Fruit fly (Drosophila melanogaster) whole organism, embryonic: ENCODE measurements around the gene CG43799.

Source experiments
- CG11093 ChIP-seq: fragments of 200-800 bp; sonication (Bioruptor generic); IDR thresholded peaks from 3 replicates; pipeline ENCODE4 v1.3.6; 2022; ENCODE audit warnings: missing biosample characterization, missing genetic modification characterization
- CG12236 ChIP-seq: fragments of 200-800 bp; sonication (Bioruptor generic); optimal IDR thresholded peaks from 2 replicates; lab custom pipeline; 2016; ENCODE audit warnings: missing biosample characterization, missing genetic modification characterization
- CG12769 ChIP-seq: fragments of 200-800 bp; sonication (Bioruptor generic); optimal IDR thresholded peaks from 2 replicates; lab custom pipeline; 2019; ENCODE audit warnings: missing biosample characterization, mild to moderate bottlenecking, missing genetic modification characterization, moderate library complexity
- CG14050 ChIP-seq: fragments of 200-800 bp; sonication (Bioruptor generic); IDR thresholded peaks from 3 replicates; pipeline ENCODE4 v1.3.6; 2022; ENCODE audit warnings: missing biosample characterization, missing genetic modification characterization
- CG14667 ChIP-seq: fragments of 200-800 bp; sonication (Bioruptor generic); IDR thresholded peaks from 2 replicates; pipeline ENCODE4 v1.3.6; 2022; ENCODE audit warnings: missing biosample characterization, missing genetic modification characterization
- CG33557 ChIP-seq: fragments of 200-800 bp; sonication (Bioruptor generic); optimal IDR thresholded peaks from 2 replicates; lab custom pipeline; 2019; ENCODE audit warnings: missing biosample characterization, mild to moderate bottlenecking, missing genetic modification characterization, moderate library complexity
- CG42726 ChIP-seq: fragments of 200-800 bp; sonication (Bioruptor generic); IDR thresholded peaks from 2 replicates; pipeline ENCODE4 v1.3.6; 2022; ENCODE audit warnings: missing biosample characterization, missing genetic modification characterization; ENCODE audit not compliant: partially characterized antibody
- CG6654 ChIP-seq: fragments of 200-800 bp; sonication (Bioruptor generic); optimal IDR thresholded peaks from 2 replicates; lab custom pipeline; 2017; ENCODE audit warnings: missing biosample characterization, mild to moderate bottlenecking, missing genetic modification characterization
- CG7271 ChIP-seq: fragments of 200-800 bp; sonication (Bioruptor generic); optimal IDR thresholded peaks from 2 replicates; lab custom pipeline; 2018; ENCODE audit warnings: missing biosample characterization, mild to moderate bottlenecking, missing genetic modification characterization, moderate library complexity
- CG7372 ChIP-seq: fragments of 200-800 bp; sonication (Bioruptor generic); IDR thresholded peaks from 2 replicates; pipeline ENCODE4 v1.3.6; 2022; ENCODE audit warnings: missing biosample characterization, missing genetic modification characterization
- CG7786 ChIP-seq: fragments of 200-800 bp; sonication (Bioruptor generic); optimal IDR thresholded peaks from 2 replicates; lab custom pipeline; 2016; ENCODE audit warnings: missing biosample characterization, missing genetic modification characterization
- CG8478 ChIP-seq: fragments of >200 bp; optimal IDR thresholded peaks from 2 replicates; lab custom pipeline; 2018
- CG8765 ChIP-seq: fragments of 200-800 bp; sonication (Bioruptor generic); IDR thresholded peaks from 2 replicates; pipeline ENCODE4 v1.3.6; 2022; ENCODE audit warnings: missing biosample characterization, missing genetic modification characterization
- Camta ChIP-seq: fragments of 200-800 bp; sonication (Bioruptor generic); optimal IDR thresholded peaks from 2 replicates; lab custom pipeline; 2016; ENCODE audit warnings: missing biosample characterization, missing genetic modification characterization
- CkIIα-i1 ChIP-seq: fragments of 200-800 bp; sonication (Bioruptor generic); IDR thresholded peaks from 2 replicates; pipeline ENCODE4 v1.3.6; 2022; ENCODE audit warnings: missing biosample characterization, missing genetic modification characterization
- CoRest ChIP-seq: fragments of 200-800 bp; sonication (Bioruptor generic); optimal IDR thresholded peaks from 3 replicates; lab custom pipeline; 2018; ENCODE audit warnings: missing biosample characterization, mild to moderate bottlenecking, missing genetic modification characterization, moderate library complexity
- D ChIP-seq, 2 experiments: fragments of 200-800 bp in 1 of 2; fragments of >200 bp in 1 of 2; sonication (Bioruptor generic) in 1 of 2; optimal IDR thresholded peaks; 2 replicates in 1 of 2; 3 replicates in 1 of 2; lab custom pipeline; 2017; ENCODE audit warnings: mild to moderate bottlenecking in 1 of 2, missing biosample characterization in 1 of 2, missing genetic modification characterization in 1 of 2, missing genetic modification reagents in 1 of 2
- Dad ChIP-seq: fragments of 200-800 bp; sonication (Bioruptor generic); optimal IDR thresholded peaks from 3 replicates; lab custom pipeline; 2016; ENCODE audit warnings: missing biosample characterization, missing genetic modification characterization
- Dfd ChIP-seq, 2 experiments: fragments of >200 bp; optimal IDR thresholded peaks; 2 replicates each; lab custom pipeline; 2017; ENCODE audit warnings: missing biosample characterization in 2 of 2, missing genetic modification characterization in 2 of 2
- Dip2 ChIP-seq: fragments of 200-800 bp; sonication (Bioruptor generic); IDR thresholded peaks from 2 replicates; pipeline ENCODE4 v1.3.6; 2022; ENCODE audit warnings: missing biosample characterization, missing genetic modification characterization
- Fer1 ChIP-seq: fragments of 200-800 bp; sonication (Bioruptor generic); optimal IDR thresholded peaks from 2 replicates; lab custom pipeline; 2017; ENCODE audit warnings: missing biosample characterization, mild to moderate bottlenecking, missing genetic modification characterization
- Fer3 ChIP-seq: fragments of 200-800 bp; sonication (Bioruptor generic); optimal IDR thresholded peaks from 2 replicates; lab custom pipeline; 2018; ENCODE audit warnings: missing biosample characterization, mild to moderate bottlenecking, missing genetic modification characterization, moderate library complexity
- Hand ChIP-seq: fragments of 200-800 bp; sonication (Bioruptor generic); optimal IDR thresholded peaks from 2 replicates; lab custom pipeline; 2017; ENCODE audit warnings: mild to moderate bottlenecking, missing biosample characterization, missing genetic modification reagents, missing genetic modification characterization
- Meics ChIP-seq: fragments of 200-800 bp; sonication (Bioruptor generic); optimal IDR thresholded peaks from 2 replicates; lab custom pipeline; 2017; ENCODE audit warnings: missing biosample characterization, mild to moderate bottlenecking, missing genetic modification characterization
- Scr ChIP-seq: fragments of 200-800 bp; sonication (Bioruptor generic); IDR thresholded peaks from 2 replicates; pipeline ENCODE4 v1.3.6; 2022; ENCODE audit warnings: missing biosample characterization, missing genetic modification characterization; ENCODE audit not compliant: partially characterized antibody
- Side ChIP-seq: fragments of 200-800 bp; sonication (Bioruptor generic); optimal IDR thresholded peaks from 2 replicates; lab custom pipeline; 2016; ENCODE audit warnings: missing biosample characterization, missing genetic modification characterization
- Tbp ChIP-seq: fragments of >200 bp; optimal IDR thresholded peaks from 2 replicates; lab custom pipeline; 2018; ENCODE audit warnings: missing biosample characterization, missing genetic modification characterization
- Usf ChIP-seq: fragments of 200-800 bp; sonication (Bioruptor generic); optimal IDR thresholded peaks from 2 replicates; lab custom pipeline; 2017; ENCODE audit warnings: missing genotype, missing biosample characterization, missing genetic modification characterization
- ato ChIP-seq: fragments of 200-800 bp; sonication (Bioruptor generic); IDR thresholded peaks from 2 replicates; pipeline ENCODE4 v1.3.6; 2022; ENCODE audit warnings: missing biosample characterization, missing genetic modification characterization; ENCODE audit not compliant: partially characterized antibody
- chif ChIP-seq, 2 experiments: fragments of 200-800 bp; sonication (Bioruptor generic); optimal IDR thresholded peaks; 3 replicates each; lab custom pipeline; 2016; ENCODE audit warnings: missing biosample characterization in 2 of 2, missing genetic modification characterization in 2 of 2
- croc ChIP-seq: fragments of 200-800 bp; sonication (Bioruptor generic); conservative IDR thresholded peaks from 3 replicates; pipeline ENCODE4 v1.3.6; 2022; ENCODE audit warnings: missing biosample characterization, missing genetic modification characterization
- dm ChIP-seq: fragments of 200-800 bp; sonication (Bioruptor generic); optimal IDR thresholded peaks from 3 replicates; lab custom pipeline; 2016; ENCODE audit warnings: missing biosample characterization, missing genetic modification characterization
- ems ChIP-seq: fragments of 200-800 bp; sonication (Bioruptor generic); optimal IDR thresholded peaks from 3 replicates; lab custom pipeline; 2016; ENCODE audit warnings: missing biosample characterization, missing genetic modification characterization
- eyg ChIP-seq: fragments of 200-800 bp; sonication (Bioruptor generic); optimal IDR thresholded peaks from 3 replicates; lab custom pipeline; 2016; ENCODE audit warnings: missing biosample characterization, missing genetic modification characterization
- ftz-f1 ChIP-seq: fragments of 200-800 bp; sonication (Bioruptor generic); optimal IDR thresholded peaks from 2 replicates; lab custom pipeline; 2016; ENCODE audit warnings: missing biosample characterization, missing genetic modification characterization
- gem ChIP-seq: fragments of 200-800 bp; sonication (Bioruptor generic); optimal IDR thresholded peaks from 2 replicates; lab custom pipeline; 2019; ENCODE audit warnings: missing biosample characterization, mild to moderate bottlenecking, missing genetic modification characterization, moderate library complexity
- hth ChIP-seq: fragments of >200 bp; optimal IDR thresholded peaks from 2 replicates; lab custom pipeline; 2017; ENCODE audit warnings: inconsistent platforms
- ind ChIP-seq: fragments of 200-800 bp; sonication (Bioruptor generic); optimal IDR thresholded peaks from 3 replicates; lab custom pipeline; 2016; ENCODE audit warnings: missing biosample characterization, missing genetic modification characterization
- jumu ChIP-seq: fragments of 200-800 bp; sonication (Bioruptor generic); optimal IDR thresholded peaks from 3 replicates; lab custom pipeline; 2016; ENCODE audit warnings: missing biosample characterization, missing genetic modification characterization
- kni ChIP-seq: fragments of 200-800 bp; sonication (Bioruptor generic); optimal IDR thresholded peaks from 3 replicates; lab custom pipeline; 2017; ENCODE audit warnings: mild to moderate bottlenecking, missing biosample characterization, missing genetic modification reagents, missing genetic modification characterization
- lola ChIP-seq, 3 experiments: fragments of >200 bp in 2 of 3; fragments of 200-800 bp in 1 of 3; sonication (Bioruptor generic) in 1 of 3; optimal IDR thresholded peaks; 2 replicates each; lab custom pipeline; 2017 to 2019; ENCODE audit warnings: missing biosample characterization in 3 of 3, missing genetic modification characterization in 3 of 3, mild to moderate bottlenecking in 1 of 3, moderate library complexity in 1 of 3
- nau ChIP-seq: fragments of 200-800 bp; sonication (Bioruptor generic); optimal IDR thresholded peaks from 3 replicates; lab custom pipeline; 2017; ENCODE audit warnings: missing biosample characterization, mild to moderate bottlenecking, missing genetic modification characterization, missing genetic modification reagents
- nerfin-1 ChIP-seq: fragments of 200-800 bp; sonication (Bioruptor generic); optimal IDR thresholded peaks from 3 replicates; lab custom pipeline; 2019; ENCODE audit warnings: missing biosample characterization, mild to moderate bottlenecking, missing genetic modification characterization, moderate library complexity
- nom ChIP-seq: fragments of 200-800 bp; sonication (Bioruptor generic); optimal IDR thresholded peaks from 2 replicates; lab custom pipeline; 2017; ENCODE audit warnings: missing biosample characterization, missing genetic modification characterization, mild to moderate bottlenecking, moderate library complexity, missing genetic modification reagents
- ro ChIP-seq: fragments of 200-800 bp; sonication (Bioruptor generic); IDR thresholded peaks from 2 replicates; pipeline ENCODE4 v1.3.6; 2022; ENCODE audit warnings: missing biosample characterization, missing genetic modification characterization
- salm ChIP-seq: fragments of 200-800 bp; sonication (Bioruptor generic); optimal IDR thresholded peaks from 2 replicates; lab custom pipeline; 2018; ENCODE audit warnings: missing biosample characterization, mild to moderate bottlenecking, missing genetic modification characterization
- sob ChIP-seq: fragments of 200-800 bp; sonication (Bioruptor generic); IDR thresholded peaks from 2 replicates; pipeline ENCODE4 v1.3.6; 2022; ENCODE audit warnings: missing biosample characterization, missing genetic modification characterization
- sqz ChIP-seq: fragments of 200-800 bp; sonication (Bioruptor generic); optimal IDR thresholded peaks from 3 replicates; lab custom pipeline; 2018; ENCODE audit warnings: missing biosample characterization, mild to moderate bottlenecking, missing genetic modification characterization
- stc ChIP-seq: fragments of 200-800 bp; sonication (Bioruptor generic); IDR thresholded peaks from 2 replicates; pipeline ENCODE4 v1.3.6; 2022; ENCODE audit warnings: missing biosample characterization, missing genetic modification characterization
- toy ChIP-seq: fragments of 200-800 bp; sonication (Bioruptor generic); IDR thresholded peaks from 2 replicates; pipeline ENCODE4 v1.3.6; 2022; ENCODE audit warnings: missing biosample characterization, missing genetic modification characterization

CG43799 gene

dm6 chr2L:7188530-7188996 lies 39.0 kb upstream of the CG43799 start (continued):
- TF ChIP-seq Usf (GFP tag; lab: Kevin White, UChicago) (peak; percentile 95), lola (GFP tag; optimal IDR thresholded peaks at IDR 0.05; lab: Kevin White, UChicago) (peak in 1 of 3 experiments; percentile 96), toy (peak; percentile 89), Camta (GFP tag; lab: Kevin White, UChicago) (peak; percentile 95), nerfin-1 (tag; lab: Kevin White, UChicago) (peak; percentile 97), eyg (peak; percentile 94), kni (GFP tag; lab: Kevin White, UChicago) (peak; percentile 97), CG42726 (GFP tag; lab: Robert Waterston, UW) (no peak), CoRest (tag; lab: Kevin White, UChicago) (peak; percentile 99), CG8765 (GFP tag; lab: Robert Waterston, UW) (peak; percentile 95), CG11093 (GFP tag; lab: Robert Waterston, UW) (peak; percentile 98), CG7786 (GFP tag; lab: Kevin White, UChicago) (peak; percentile 97), dm (GFP tag; lab: Kevin White, UChicago) (peak; percentile 92), Dip2 (GFP tag; lab: Robert Waterston, UW) (peak; percentile 81), CG14050 (peak; percentile 98), gem (tag; lab: Kevin White, UChicago) (peak; percentile 99), Hand (GFP tag; lab: Kevin White, UChicago) (peak; percentile 98), Fer3 (tag; lab: Kevin White, UChicago) (peak; percentile 97), CG6654 (GFP tag; lab: Kevin White, UChicago) (peak; percentile 88), ems (peak; percentile 97), Meics (GFP tag; lab: Kevin White, UChicago) (peak; percentile 97), nom (peak; percentile 98), CG8478 (lab: Kevin White, UChicago) (no peak), CG33557 (GFP tag; lab: Kevin White, UChicago) (peak; percentile 95), croc (peak; percentile 98), hth (lab: Kevin White, UChicago) (no peak), chif (GFP tag; optimal IDR thresholded peaks at IDR 0.05; lab: Kevin White, UChicago) (peak; percentile 97), ftz-f1 (GFP tag; lab: Kevin White, UChicago) (peak; percentile 88), CG7271 (tag; lab: Kevin White, UChicago) (peak; percentile 80), CkIIα-i1 (GFP tag; lab: Robert Waterston, UW) (peak; percentile 74), Dad (GFP tag; lab: Kevin White, UChicago) (peak; percentile 96), ato (no peak), sqz (GFP tag; lab: Kevin White, UChicago) (peak; percentile 95), Scr (GFP tag; lab: Robert Waterston, UW) (no peak; the same call in 1 of the 2 replicates), Dfd (GFP tag; optimal IDR thresholded peaks at IDR 0.05; lab: Kevin White, UChicago) (peak in 1 of 2 experiments; percentile 86), D (optimal IDR thresholded peaks at IDR 0.05; lab: Kevin White, UChicago) (no peak), D (GFP tag; optimal IDR thresholded peaks at IDR 0.05; lab: Kevin White, UChicago) (peak; percentile 98), CG7372 (GFP tag; lab: Robert Waterston, UW) (peak; percentile 98), ro (GFP tag; lab: Robert Waterston, UW) (peak; percentile 94), CG12236 (GFP tag; lab: Kevin White, UChicago) (peak; percentile 91), Tbp (no peak), ind (GFP tag; lab: Kevin White, UChicago) (peak; percentile 97), sob (peak; percentile 98), stc (GFP tag; lab: Robert Waterston, UW) (peak; percentile 99), salm (tag; lab: Kevin White, UChicago) (peak; percentile 96), jumu (GFP tag; lab: Kevin White, UChicago) (peak; percentile 95), nau (GFP tag; lab: Kevin White, UChicago) (peak; percentile 98), CG14667 (GFP tag; lab: Robert Waterston, UW) (peak; percentile 98), CG12769 (peak; percentile 98), Side (GFP tag; lab: Kevin White, UChicago) (peak; percentile 95), Fer1 (GFP tag; lab: Kevin White, UChicago) (peak; percentile 99)
